Worm (Caenorhabditis elegans) whole organism, midembryonic: ENCODE data around the gene C55A6.12.

ENCODE experiments used
- T22C8.4 ChIP-seq: fragments of 200-800 bp; sonication (Bioruptor generic); IDR thresholded peaks from 2 replicates; pipeline ENCODE4 v1.3.6; 2022; ENCODE audit warnings: missing genetic modification characterization, missing compliant biosample characterization
- cog-1 ChIP-seq: sonication (generic microtip); optimal IDR thresholded peaks from 2 replicates; lab custom pipeline; 2016; ENCODE audit warnings: missing genetic modification characterization, missing compliant biosample characterization
- flt-1 ChIP-seq: fragments of 200-800 bp; sonication (Bioruptor generic); IDR thresholded peaks from 2 replicates; pipeline ENCODE4 v1.3.6; 2022; ENCODE audit warnings: missing genetic modification characterization, missing compliant biosample characterization
- klf-2 ChIP-seq: fragments of 200-800 bp; sonication (Bioruptor generic); conservative IDR thresholded peaks from 2 replicates; pipeline ENCODE4 v1.3.6; 2022; ENCODE audit warnings: missing genetic modification reagents, missing genetic modification characterization, missing compliant biosample characterization
- med-1 ChIP-seq: sonication (generic microtip); optimal IDR thresholded peaks from 2 replicates; lab custom pipeline; 2017; ENCODE audit warnings: missing genetic modification characterization, mild to moderate bottlenecking, missing compliant biosample characterization, antibody characterized with exemption, missing genetic modification reagents; ENCODE audit not compliant: insufficient read depth
- ref-1 ChIP-seq: fragments of 200-800 bp; sonication (Bioruptor generic); conservative IDR thresholded peaks from 2 replicates; pipeline ENCODE4 v1.3.6; 2022; ENCODE audit warnings: missing genetic modification reagents, missing genetic modification characterization, missing compliant biosample characterization
- tab-1 ChIP-seq: fragments of 200-800 bp; sonication (Bioruptor generic); IDR thresholded peaks from 2 replicates; pipeline ENCODE4 v1.3.6; 2022; ENCODE audit warnings: missing genetic modification characterization, missing compliant biosample characterization
- ztf-23 ChIP-seq: fragments of 200-800 bp; sonication (Bioruptor generic); IDR thresholded peaks from 2 replicates; pipeline ENCODE4 v1.3.6; 2022; ENCODE audit warnings: missing genetic modification reagents, missing genetic modification characterization, missing compliant biosample characterization
- ztf-29 ChIP-seq: fragments of 200-800 bp; sonication (Bioruptor generic); IDR thresholded peaks from 2 replicates; pipeline ENCODE4 v1.3.6; 2022; ENCODE audit warnings: missing genetic modification reagents, missing genetic modification characterization, missing compliant biosample characterization

ce11 chrV:11548914-11549406 is 46.0 kb upstream of the C55A6.12 start, which contains the start of the genes F38B7.17 and F38B7.3:
- TF ChIP-seq ref-1 (GFP tag; lab: Robert Waterston, UW) (no peak), flt-1 (GFP tag; lab: Robert Waterston, UW) (no peak), ztf-29 (GFP tag; lab: Robert Waterston, UW) (no peak), med-1 (GFP tag; lab: Kevin White, UChicago) (no peak), cog-1 (no peak), klf-2 (GFP tag; lab: Robert Waterston, UW) (no peak), ztf-23 (GFP tag; lab: Robert Waterston, UW) (no peak), tab-1 (GFP tag; lab: Robert Waterston, UW) (no peak), T22C8.4 (no peak)
